Fruit fly (Drosophila melanogaster): Measurements from ENCODE around the gene Hsp22.

The Hsp22 gene

dm6 chr3L:9419328-9419727 lies 46.6 kb downstream of the Hsp22 start (continued):
- TF ChIP-seq CG1621 (tag; optimal IDR thresholded peaks at IDR 0.05) (no peak), CG11902 (GFP tag; optimal IDR thresholded peaks at IDR 0.05) (peak; percentile 58), Eip75B (GFP tag; optimal IDR thresholded peaks at IDR 0.05) (no peak), fd85E (GFP tag; optimal IDR thresholded peaks at IDR 0.05) (no peak), Eip78C (GFP tag) (peak; percentile 87), CG6276 (GFP tag; optimal IDR thresholded peaks at IDR 0.05) (peak; percentile 67), CG6792 (GFP tag; optimal IDR thresholded peaks at IDR 0.05) (no peak), CG34406 (GFP tag; optimal IDR thresholded peaks at IDR 0.05) (peak; percentile 63), Blimp-1 (GFP tag; optimal IDR thresholded peaks at IDR 0.05) (no peak), Sox15 (GFP tag; optimal IDR thresholded peaks at IDR 0.05) (peak; percentile 43), spab (GFP tag; optimal IDR thresholded peaks at IDR 0.05) (no peak), CG3032 (tag; optimal IDR thresholded peaks at IDR 0.05) (peak; percentile 15), OdsH (GFP tag; optimal IDR thresholded peaks at IDR 0.05) (peak; percentile 69), CG16779 (tag; optimal IDR thresholded peaks at IDR 0.05) (no peak), CG15336 (GFP tag; IDR thresholded peaks at IDR 0.05) (peak; percentile 85), vri (GFP tag; optimal IDR thresholded peaks at IDR 0.05) (no peak), cyc (GFP tag; optimal IDR thresholded peaks at IDR 0.05) (peak; percentile 77), esn (GFP tag; optimal IDR thresholded peaks at IDR 0.05) (peak; percentile 3), CG8319 (GFP tag; optimal IDR thresholded peaks at IDR 0.05) (peak; percentile 30), CG3919 (GFP tag; optimal IDR thresholded peaks at IDR 0.05) (peak; percentile 78), Eip93F (GFP tag; optimal IDR thresholded peaks at IDR 0.05) (no peak), Sox102F (GFP tag; optimal IDR thresholded peaks at IDR 0.05) (peak; percentile 67), CG32006 (GFP tag; optimal IDR thresholded peaks at IDR 0.05) (peak; percentile 63), salr (GFP tag; optimal IDR thresholded peaks at IDR 0.05) (no peak), CG6808 (GFP tag; optimal IDR thresholded peaks at IDR 0.05) (no peak), svp (GFP tag) (peak; percentile 67), dsx (GFP tag; optimal IDR thresholded peaks at IDR 0.05; ENCODE audit: poor library complexity, severe bottlenecking) (no peak), Gug (GFP tag; IDR thresholded peaks at IDR 0.05) (peak; percentile 74), eg (GFP tag; IDR thresholded peaks at IDR 0.05) (peak; percentile 91)

dm6 chr3L:9420054-9420818 lies 47.5 kb downstream of the Hsp22 start:
- TF ChIP-seq spab (GFP tag; optimal IDR thresholded peaks at IDR 0.05), result peak; percentile 93
- TF ChIP-seq CG3032 (tag; optimal IDR thresholded peaks at IDR 0.05), result peak; percentile 94
- peak; percentile 91 for TF ChIP-seq salr (GFP tag; optimal IDR thresholded peaks at IDR 0.05)
- TF ChIP-seq CG7368 (GFP tag; optimal IDR thresholded peaks at IDR 0.05), result peak; percentile 96
- TF ChIP-seq Ets21C (GFP tag; optimal IDR thresholded peaks at IDR 0.05), result peak; percentile 95
- TF ChIP-seq CG8119 (GFP tag; IDR thresholded peaks at IDR 0.05), result peak; percentile 98
- peak; percentile 95 for TF ChIP-seq CG32006 (GFP tag; optimal IDR thresholded peaks at IDR 0.05)
- TF ChIP-seq topi (GFP tag; optimal IDR thresholded peaks at IDR 0.05), result peak; percentile 98
- TF ChIP-seq CG6808 (GFP tag; optimal IDR thresholded peaks at IDR 0.05), result peak; percentile 93
- peak; percentile 97 for TF ChIP-seq net (GFP tag; optimal IDR thresholded peaks at IDR 0.05)
- peak; percentile 96 for TF ChIP-seq CG3919 (GFP tag; optimal IDR thresholded peaks at IDR 0.05)
- peak; percentile 89 for TF ChIP-seq vri (GFP tag; optimal IDR thresholded peaks at IDR 0.05)
- TF ChIP-seq CG16779 (tag; optimal IDR thresholded peaks at IDR 0.05), result peak; percentile 94
- peak; percentile 96 for TF ChIP-seq CG6854 (GFP tag; optimal IDR thresholded peaks at IDR 0.05)
- peak; percentile 93 for TF ChIP-seq Gug (GFP tag; IDR thresholded peaks at IDR 0.05)
- peak; percentile 97 for TF ChIP-seq CG6163 (GFP tag; IDR thresholded peaks at IDR 0.05)
- peak; percentile 94 for TF ChIP-seq CG9139 (GFP tag; optimal IDR thresholded peaks at IDR 0.05)
- no peak for TF ChIP-seq Hr38 (GFP tag; optimal IDR thresholded peaks at IDR 0.05)
- peak; percentile 98 for TF ChIP-seq Sox102F (GFP tag; optimal IDR thresholded peaks at IDR 0.05)
- TF ChIP-seq Hr4 (GFP tag; optimal IDR thresholded peaks at IDR 0.05), result peak; percentile 95
- TF ChIP-seq fkh (GFP tag; optimal IDR thresholded peaks at IDR 0.05), result no peak
- peak; percentile 94 for TF ChIP-seq CG6276 (GFP tag; optimal IDR thresholded peaks at IDR 0.05)
- TF ChIP-seq CG34406 (GFP tag; optimal IDR thresholded peaks at IDR 0.05), result peak; percentile 97
- peak; percentile 98 for TF ChIP-seq Smox (GFP tag; optimal IDR thresholded peaks at IDR 0.05)
- TF ChIP-seq Lpt (GFP tag; optimal IDR thresholded peaks at IDR 0.05), result peak; percentile 84
- TF ChIP-seq fd59A (GFP tag; optimal IDR thresholded peaks at IDR 0.05), result peak; percentile 95
- TF ChIP-seq CG11294 (GFP tag; IDR thresholded peaks at IDR 0.05), result peak; percentile 88
- TF ChIP-seq achi (GFP tag; optimal IDR thresholded peaks at IDR 0.05), result peak; percentile 96
- TF ChIP-seq esn (GFP tag; optimal IDR thresholded peaks at IDR 0.05), result peak; percentile 99
- TF ChIP-seq svp (GFP tag), result peak; percentile 99
- TF ChIP-seq Eip75B (GFP tag; optimal IDR thresholded peaks at IDR 0.05), result peak; percentile 99
- peak; percentile 89 for TF ChIP-seq dac (GFP tag; optimal IDR thresholded peaks at IDR 0.05)
- peak; percentile 88 for TF ChIP-seq Eip93F (GFP tag; optimal IDR thresholded peaks at IDR 0.05)
- TF ChIP-seq pdm3 (GFP tag; optimal IDR thresholded peaks at IDR 0.05), result peak; percentile 97
